Worm (Caenorhabditis elegans): ENCODE measurements around the gene ZC239.3.

DNA sequence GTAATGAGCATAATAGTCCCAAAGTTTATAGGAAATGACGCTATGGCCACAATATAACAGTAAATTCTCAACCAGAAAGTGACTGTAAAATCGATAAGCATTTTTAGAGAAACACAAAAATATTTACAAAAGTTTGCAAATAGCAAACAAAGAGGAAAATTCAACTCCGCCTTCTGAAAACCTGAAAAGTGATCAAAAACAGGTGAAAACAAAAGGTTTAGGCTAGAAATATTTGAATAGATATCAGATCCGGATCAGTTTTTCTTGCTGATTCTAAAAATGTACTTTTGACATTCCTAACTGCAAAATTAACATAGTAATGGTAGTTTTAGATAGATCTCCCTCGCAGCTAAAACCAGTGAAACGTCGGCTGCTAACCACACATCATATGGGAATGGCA, 16.9 kb upstream of the ZC239.3 start, which contains the start of gene sri-51:
- TF ChIP-seq T22C8.4 (GFP tag; IDR thresholded peaks at IDR 0.05) (no peak), ztf-29 (GFP tag; IDR thresholded peaks at IDR 0.05) (no peak), klf-2 (GFP tag; conservative IDR thresholded peaks at IDR 0.05) (no peak), flt-1 (GFP tag; IDR thresholded peaks at IDR 0.05) (no peak), ref-1 (GFP tag; conservative IDR thresholded peaks at IDR 0.05) (no peak), tab-1 (GFP tag; IDR thresholded peaks at IDR 0.05) (no peak), med-1 (GFP tag; optimal IDR thresholded peaks at IDR 0.05; ENCODE audit: insufficient read depth) (no peak), cog-1 (tag; optimal IDR thresholded peaks at IDR 0.05) (no peak), ztf-23 (GFP tag; IDR thresholded peaks at IDR 0.05) (no peak)
